Worm (Caenorhabditis elegans) whole organism, late embryonic: ENCODE measurements around the gene str-211.

Source experiments
- C38D4.7 ChIP-seq: fragments of 200-800 bp; sonication (Bioruptor generic); optimal IDR thresholded peaks from 2 replicates; lab custom pipeline; 2018; ENCODE audit warnings: mild to moderate bottlenecking, missing genetic modification characterization, moderate library complexity, missing compliant biosample characterization
- F13H6.1 ChIP-seq: sonication (generic microtip); optimal IDR thresholded peaks from 2 replicates; lab custom pipeline; 2016; ENCODE audit warnings: missing genetic modification characterization, missing compliant biosample characterization
- T23F11.4 ChIP-seq: fragments of 200-800 bp; sonication (Bioruptor generic); optimal IDR thresholded peaks from 2 replicates; lab custom pipeline; 2018; ENCODE audit warnings: mild to moderate bottlenecking, missing genetic modification characterization, missing compliant biosample characterization
- ama-1 ChIP-seq: fragments of 150-350 bp; optimal IDR thresholded peaks from 2 replicates; lab custom pipeline; 2014
- ceh-31 ChIP-seq: sonication (generic microtip); optimal IDR thresholded peaks from 2 replicates; lab custom pipeline; 2016; ENCODE audit warnings: missing genetic modification characterization, missing compliant biosample characterization
- ceh-45 ChIP-seq: fragments of 200-800 bp; sonication (Bioruptor generic); IDR thresholded peaks from 2 replicates; pipeline ENCODE4 v1.3.6; 2022; ENCODE audit warnings: missing genetic modification reagents, missing genetic modification characterization, missing compliant biosample characterization
- ceh-9 ChIP-seq: sonication (generic microtip); optimal IDR thresholded peaks from 2 replicates; lab custom pipeline; 2016; ENCODE audit warnings: mild to moderate bottlenecking, missing genetic modification characterization, inconsistent platforms, missing compliant biosample characterization
- dve-1 ChIP-seq: sonication (generic microtip); optimal IDR thresholded peaks from 2 replicates; lab custom pipeline; 2017; ENCODE audit warnings: antibody characterized with exemption, mild to moderate bottlenecking, missing genetic modification characterization, missing compliant biosample characterization
- fax-1 ChIP-seq: sonication (generic microtip); optimal IDR thresholded peaks from 2 replicates; lab custom pipeline; 2016; ENCODE audit warnings: missing genotype, missing genetic modification characterization, missing compliant biosample characterization
- nfya-1 ChIP-seq: sonication (generic microtip); optimal IDR thresholded peaks from 2 replicates; lab custom pipeline; 2017; ENCODE audit warnings: missing genetic modification characterization, mild to moderate bottlenecking, missing compliant biosample characterization, antibody characterized with exemption, moderate library complexity
- pag-3 ChIP-seq: sonication (generic microtip); optimal IDR thresholded peaks from 2 replicates; lab custom pipeline; 2016; ENCODE audit warnings: missing compliant biosample characterization, missing genetic modification characterization, borderline replicate concordance
- pqm-1 ChIP-seq: sonication (generic microtip); optimal IDR thresholded peaks from 2 replicates; lab custom pipeline; 2016; ENCODE audit warnings: missing genetic modification characterization, missing compliant biosample characterization
- tbx-2 ChIP-seq: sonication (generic microtip); optimal IDR thresholded peaks from 2 replicates; lab custom pipeline; 2016; ENCODE audit warnings: missing genetic modification characterization, missing compliant biosample characterization
- unc-42 ChIP-seq: sonication (generic microtip); optimal IDR thresholded peaks from 2 replicates; lab custom pipeline; 2016; ENCODE audit warnings: missing genotype, missing genetic modification characterization, missing compliant biosample characterization

DNA sequence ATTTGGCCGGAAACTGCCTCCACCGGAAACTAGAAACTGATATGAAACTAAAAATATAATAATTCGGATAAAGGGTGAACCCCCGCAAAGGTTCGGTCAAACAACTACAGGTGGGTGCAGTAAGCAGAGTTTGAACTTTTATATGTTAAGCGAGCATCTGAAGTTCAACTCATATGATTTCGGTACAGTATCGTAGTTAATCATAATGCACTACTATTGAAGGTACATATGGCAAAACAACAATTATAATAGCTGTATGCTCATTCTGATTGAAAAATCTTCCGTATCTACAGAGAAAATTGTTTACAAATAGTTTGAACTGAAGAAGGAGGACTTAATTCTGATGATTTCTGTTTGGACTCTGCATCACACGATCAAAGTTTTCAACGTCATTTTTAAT lies 10.9 kb downstream of the str-211 start:
- TF ChIP-seq pag-3 (tag; lab: Kevin White, UChicago) (no peak), F13H6.1 (tag; lab: Kevin White, UChicago) (no peak), pqm-1 (no peak), ceh-9 (tag; lab: Kevin White, UChicago) (no peak), ama-1 (lab: Kevin White, UChicago) (no peak), fax-1 (tag; lab: Kevin White, UChicago) (no peak), C38D4.7 (GFP tag; lab: Kevin White, UChicago) (no peak), nfya-1 (tag; lab: Kevin White, UChicago) (no peak), T23F11.4 (no peak), unc-42 (tag; lab: Kevin White, UChicago) (no peak), ceh-31 (tag; lab: Kevin White, UChicago) (no peak), tbx-2 (tag; lab: Kevin White, UChicago) (no peak), ceh-45 (GFP tag; lab: Robert Waterston, UW) (no peak), dve-1 (tag; lab: Kevin White, UChicago) (no peak)
